Fruit fly (Drosophila melanogaster): Measurements from ENCODE around the gene CG33725.

The CG33725 gene

dm6 chr3L:12453529-12453928, 28.9 kb upstream of the CG33725 start (continued):
- TF ChIP-seq CG34376 (GFP tag; optimal IDR thresholded peaks at IDR 0.05) (no peak), CG7271 (tag; optimal IDR thresholded peaks at IDR 0.05) (no peak), cato (GFP tag; optimal IDR thresholded peaks at IDR 0.05; ENCODE audit: borderline replicate concordance) (no peak), E2f1 (GFP tag; IDR thresholded peaks at IDR 0.05) (no peak), zen (tag; optimal IDR thresholded peaks at IDR 0.05) (peak; percentile 9), CG12769 (tag; optimal IDR thresholded peaks at IDR 0.05) (no peak), esg (GFP tag; conservative IDR thresholded peaks at IDR 0.05) (no peak), lola (GFP tag; optimal IDR thresholded peaks at IDR 0.05) (peak in 1 of 3 experiments; percentile 51), Hr3 (GFP tag; optimal IDR thresholded peaks at IDR 0.05) (no peak), Mes4 (GFP tag; optimal IDR thresholded peaks at IDR 0.05) (no peak), CG11504 (tag; optimal IDR thresholded peaks at IDR 0.05) (no peak), Six4 (GFP tag; optimal IDR thresholded peaks at IDR 0.05) (no peak), CG15514 (GFP tag; optimal IDR thresholded peaks at IDR 0.05) (no peak), unc-4 (GFP tag; IDR thresholded peaks at IDR 0.05; ENCODE audit: partially characterized antibody) (no peak), dmrt11E (tag; optimal IDR thresholded peaks at IDR 0.05) (peak; percentile 59), Awh (GFP tag; IDR thresholded peaks at IDR 0.05) (no peak), fd96Cb (tag; optimal IDR thresholded peaks at IDR 0.05) (no peak), prd (optimal IDR thresholded peaks at IDR 0.05) (no peak), prd (GFP tag; IDR thresholded peaks at IDR 0.05) (peak; percentile 37; the same call in 2 of the 3 replicates), gsb-n (tag; optimal IDR thresholded peaks at IDR 0.05) (no peak), CG7928 (GFP tag; optimal IDR thresholded peaks at IDR 0.05) (no peak), CG31365 (tag; optimal IDR thresholded peaks at IDR 0.05) (no peak), NfI (GFP tag; optimal IDR thresholded peaks at IDR 0.05) (no peak), Lim3 (GFP tag; IDR thresholded peaks at IDR 0.05) (no peak), wek (GFP tag; optimal IDR thresholded peaks at IDR 0.05) (no peak), Lhr (GFP tag; optimal IDR thresholded peaks at IDR 0.05) (no peak), CG13287 (GFP tag; IDR thresholded peaks at IDR 0.05; ENCODE audit: partially characterized antibody) (no peak), MESR4 (GFP tag; optimal IDR thresholded peaks at IDR 0.05) (no peak), CG10366 (GFP tag; IDR thresholded peaks at IDR 0.05) (no peak), zf30C (GFP tag; optimal IDR thresholded peaks at IDR 0.05) (peak; percentile 84), CG17568 (GFP tag; optimal IDR thresholded peaks at IDR 0.05) (no peak), gcm (GFP tag; optimal IDR thresholded peaks at IDR 0.05) (no peak), bsh (GFP tag; optimal IDR thresholded peaks at IDR 0.05) (no peak), CG17829 (tag; optimal IDR thresholded peaks at IDR 0.05) (peak; percentile 12), Ets97D (GFP tag; optimal IDR thresholded peaks at IDR 0.05) (no peak), gem (tag; optimal IDR thresholded peaks at IDR 0.05) (peak; percentile 31), cg (GFP tag; optimal IDR thresholded peaks at IDR 0.05) (no peak), nau (GFP tag; optimal IDR thresholded peaks at IDR 0.05) (no peak), phol (tag; optimal IDR thresholded peaks at IDR 0.05) (peak; percentile 9), CG8089 (GFP tag; optimal IDR thresholded peaks at IDR 0.05) (no peak), row (GFP tag; IDR thresholded peaks at IDR 0.05) (0 out of 3 replicates have a peak, but pooled peaks have one; percentile 17), CG4404 (GFP tag; IDR thresholded peaks at IDR 0.05) (peak; percentile 34; the same call in 1 of the 2 replicates), CG6175 (GFP tag; IDR thresholded peaks at IDR 0.05) (no peak), Ets65A (GFP tag) (no peak), Meics (GFP tag; optimal IDR thresholded peaks at IDR 0.05) (no peak), CG9797 (GFP tag; optimal IDR thresholded peaks at IDR 0.05) (no peak), CG8478 (optimal IDR thresholded peaks at IDR 0.05) (no peak), CG31441 (GFP tag; IDR thresholded peaks at IDR 0.05) (no peak), CG9876 (GFP tag; optimal IDR thresholded peaks at IDR 0.05) (no peak), CG14710 (tag; optimal IDR thresholded peaks at IDR 0.05) (peak; percentile 16), bcd (GFP tag; optimal IDR thresholded peaks at IDR 0.05) (no peak)
